Fruit fly (Drosophila melanogaster) whole organism, embryonic: Measurements from ENCODE around the gene stnB.

ENCODE experiments used
- Awh ChIP-seq: fragments of 200-800 bp; sonication (Bioruptor generic); IDR thresholded peaks from 2 replicates; pipeline ENCODE4, ENCODE4 v1.3.6; 2022; ENCODE audit warnings: missing biosample characterization, missing genetic modification characterization
- CG10147 ChIP-seq: fragments of 200-800 bp; sonication (Bioruptor generic); optimal IDR thresholded peaks from 2 replicates; lab custom pipeline; 2019; ENCODE audit warnings: missing biosample characterization, mild to moderate bottlenecking, missing genetic modification characterization, moderate library complexity
- CG10267 ChIP-seq: fragments of 200-800 bp; sonication (Bioruptor generic); optimal IDR thresholded peaks from 2 replicates; lab custom pipeline; 2018; ENCODE audit warnings: missing biosample characterization, mild to moderate bottlenecking, missing genetic modification characterization, moderate library complexity
- CG11093 ChIP-seq: fragments of 200-800 bp; sonication (Bioruptor generic); IDR thresholded peaks from 3 replicates; pipeline ENCODE4 v1.3.6; 2022; ENCODE audit warnings: missing biosample characterization, missing genetic modification characterization
- CG14014 ChIP-seq: fragments of 200-800 bp; sonication (Bioruptor generic); IDR thresholded peaks from 2 replicates; pipeline ENCODE4 v1.3.6; 2022; ENCODE audit warnings: missing biosample characterization, missing genetic modification characterization
- CG15073 ChIP-seq: fragments of 200-800 bp; sonication (Bioruptor generic); optimal IDR thresholded peaks from 2 replicates; lab custom pipeline; 2016; ENCODE audit warnings: missing biosample characterization, missing genetic modification characterization
- CG17361 ChIP-seq: fragments of 200-800 bp; sonication (Bioruptor generic); IDR thresholded peaks from 3 replicates; pipeline ENCODE4 v1.3.6; 2022; ENCODE audit warnings: missing biosample characterization, missing genetic modification characterization
- CG17802 ChIP-seq: fragments of 200-800 bp; sonication (Bioruptor generic); optimal IDR thresholded peaks from 2 replicates; lab custom pipeline; 2018; ENCODE audit warnings: missing biosample characterization, mild to moderate bottlenecking, missing genetic modification characterization, moderate library complexity
- CG2202 ChIP-seq: fragments of 200-800 bp; sonication (Bioruptor generic); optimal IDR thresholded peaks from 2 replicates; lab custom pipeline; 2018; ENCODE audit warnings: missing biosample characterization, mild to moderate bottlenecking, missing genetic modification characterization
- CG2678 ChIP-seq: fragments of 200-800 bp; sonication (Bioruptor generic); optimal IDR thresholded peaks from 3 replicates; lab custom pipeline; 2019; ENCODE audit warnings: missing biosample characterization, mild to moderate bottlenecking, missing genetic modification characterization, moderate library complexity
- CG32532 ChIP-seq: fragments of 200-800 bp; sonication (Bioruptor generic); IDR thresholded peaks from 2 replicates; pipeline ENCODE4 v1.3.6; 2022; ENCODE audit warnings: missing biosample characterization, missing genetic modification characterization
- CG6854 ChIP-seq: fragments of 200-800 bp; sonication (Bioruptor generic); optimal IDR thresholded peaks from 3 replicates; lab custom pipeline; 2017; ENCODE audit warnings: missing biosample characterization, mild to moderate bottlenecking, missing genetic modification characterization
- CG7271 ChIP-seq: fragments of 200-800 bp; sonication (Bioruptor generic); optimal IDR thresholded peaks from 2 replicates; lab custom pipeline; 2018; ENCODE audit warnings: missing biosample characterization, mild to moderate bottlenecking, missing genetic modification characterization, moderate library complexity
- CG9215 ChIP-seq: fragments of 200-800 bp; sonication (Bioruptor generic); IDR thresholded peaks from 2 replicates; pipeline ENCODE4 v1.3.6; 2022; ENCODE audit warnings: missing biosample characterization, missing genetic modification characterization
- CTCF ChIP-seq: fragments of 200-800 bp; sonication (Bioruptor generic); optimal IDR thresholded peaks from 2 replicates; lab custom pipeline; 2017; ENCODE audit warnings: missing biosample characterization, mild to moderate bottlenecking, missing genetic modification characterization, moderate library complexity
- Dll ChIP-seq: fragments of 200-800 bp; sonication (Bioruptor generic); IDR thresholded peaks from 4 replicates; pipeline ENCODE4 v1.3.6; 2022; ENCODE audit warnings: missing biosample characterization, missing genetic modification characterization; ENCODE audit not compliant: partially characterized antibody
- H15 ChIP-seq: fragments of 200-800 bp; sonication (Bioruptor generic); IDR thresholded peaks from 3 replicates; pipeline ENCODE4 v1.3.6; 2022; ENCODE audit warnings: missing biosample characterization, missing genetic modification characterization
- HLH54F ChIP-seq: fragments of 200-800 bp; sonication (Bioruptor generic); optimal IDR thresholded peaks from 3 replicates; lab custom pipeline; 2016; ENCODE audit warnings: missing biosample characterization, missing genetic modification characterization
- HLHmδ ChIP-seq: fragments of 200-800 bp; sonication (Bioruptor generic); optimal IDR thresholded peaks from 2 replicates; lab custom pipeline; 2018; ENCODE audit warnings: missing biosample characterization, mild to moderate bottlenecking, missing genetic modification characterization, moderate library complexity
- NfI ChIP-seq: fragments of 200-800 bp; sonication (Bioruptor generic); optimal IDR thresholded peaks from 3 replicates; lab custom pipeline; 2018; ENCODE audit warnings: missing biosample characterization, mild to moderate bottlenecking, missing genetic modification characterization, moderate library complexity
- Oaz ChIP-seq: fragments of 200-800 bp; sonication (Bioruptor generic); IDR thresholded peaks from 2 replicates; pipeline ENCODE4 v1.3.6; 2022; ENCODE audit warnings: missing biosample characterization, missing genetic modification characterization
- Side ChIP-seq: fragments of 200-800 bp; sonication (Bioruptor generic); optimal IDR thresholded peaks from 2 replicates; lab custom pipeline; 2016; ENCODE audit warnings: missing biosample characterization, missing genetic modification characterization
- Six4 ChIP-seq: fragments of 200-800 bp; sonication (Bioruptor generic); optimal IDR thresholded peaks from 2 replicates; lab custom pipeline; 2016; ENCODE audit warnings: missing biosample characterization, missing genetic modification characterization
- Tbp ChIP-seq: fragments of >200 bp; optimal IDR thresholded peaks from 2 replicates; lab custom pipeline; 2018; ENCODE audit warnings: missing biosample characterization, missing genetic modification characterization
- bbx ChIP-seq: fragments of 200-800 bp; sonication (Bioruptor generic); IDR thresholded peaks from 2 replicates; pipeline ENCODE4 v1.3.6; 2022; ENCODE audit warnings: missing biosample characterization, missing genetic modification characterization; ENCODE audit not compliant: partially characterized antibody
- corto ChIP-seq: fragments of 200-800 bp; sonication (Bioruptor generic); optimal IDR thresholded peaks from 2 replicates; lab custom pipeline; 2016; ENCODE audit warnings: missing biosample characterization, mild to moderate bottlenecking, missing genetic modification characterization, moderate library complexity
- crc ChIP-seq: fragments of 200-800 bp; sonication (Bioruptor generic); optimal IDR thresholded peaks from 2 replicates; lab custom pipeline; 2016; ENCODE audit warnings: missing biosample characterization, missing genetic modification characterization
- esg ChIP-seq: fragments of 200-800 bp; sonication (Bioruptor generic); conservative IDR thresholded peaks from 2 replicates; pipeline ENCODE4 v1.3.6; 2022; ENCODE audit warnings: missing biosample characterization, missing genetic modification characterization
- fd3F ChIP-seq: fragments of 200-800 bp; sonication (Bioruptor generic); optimal IDR thresholded peaks from 2 replicates; lab custom pipeline; 2018; ENCODE audit warnings: missing biosample characterization, mild to moderate bottlenecking, missing genetic modification characterization, moderate library complexity
- gem ChIP-seq: fragments of 200-800 bp; sonication (Bioruptor generic); optimal IDR thresholded peaks from 2 replicates; lab custom pipeline; 2019; ENCODE audit warnings: missing biosample characterization, mild to moderate bottlenecking, missing genetic modification characterization, moderate library complexity
- gro ChIP-seq: fragments of 200-800 bp; sonication (Bioruptor generic); optimal IDR thresholded peaks from 2 replicates; lab custom pipeline; 2016; ENCODE audit warnings: missing biosample characterization, missing genetic modification characterization
- jing ChIP-seq: fragments of 200-800 bp; sonication (Bioruptor generic); optimal IDR thresholded peaks from 2 replicates; lab custom pipeline; 2018; ENCODE audit warnings: missing biosample characterization, mild to moderate bottlenecking, missing genetic modification characterization
- knrl ChIP-seq: fragments of 200-800 bp; sonication (Bioruptor generic); IDR thresholded peaks from 3 replicates; pipeline ENCODE4 v1.3.6; 2022; ENCODE audit warnings: missing biosample characterization, missing genetic modification characterization; ENCODE audit not compliant: partially characterized antibody
- lola ChIP-seq, 3 experiments: fragments of >200 bp in 2 of 3; fragments of 200-800 bp in 1 of 3; sonication (Bioruptor generic) in 1 of 3; optimal IDR thresholded peaks; 2 replicates each; lab custom pipeline; 2017 to 2019; ENCODE audit warnings: missing biosample characterization in 3 of 3, missing genetic modification characterization in 3 of 3, mild to moderate bottlenecking in 1 of 3, moderate library complexity in 1 of 3
- nerfin-2 ChIP-seq: fragments of 200-800 bp; sonication (Bioruptor generic); IDR thresholded peaks from 2 replicates; pipeline ENCODE4 v1.3.6; 2022; ENCODE audit warnings: missing biosample characterization, missing genetic modification characterization; ENCODE audit not compliant: partially characterized antibody
- pan ChIP-seq, 4 experiments: fragments of >200 bp in 3 of 4; fragments of 200-800 bp in 1 of 4; sonication (Bioruptor generic) in 1 of 4; optimal IDR thresholded peaks in 3 of 4; IDR thresholded peaks in 1 of 4; 2 replicates each; pipeline versions ENCODE4 v1.3.6 to Lab custom; 2017 to 2022; ENCODE audit warnings: missing biosample characterization in 2 of 4, missing genetic modification characterization in 2 of 4, mixed read lengths in 1 of 4
- pita ChIP-seq: fragments of 200-800 bp; sonication (Bioruptor generic); optimal IDR thresholded peaks from 2 replicates; lab custom pipeline; 2017; ENCODE audit warnings: missing biosample characterization, mild to moderate bottlenecking, missing genetic modification characterization
- slbo ChIP-seq: fragments of 200-800 bp; sonication (Bioruptor generic); IDR thresholded peaks from 2 replicates; pipeline ENCODE4 v1.3.6; 2022; ENCODE audit warnings: missing biosample characterization, missing genetic modification characterization
- sob ChIP-seq: fragments of 200-800 bp; sonication (Bioruptor generic); IDR thresholded peaks from 2 replicates; pipeline ENCODE4 v1.3.6; 2022; ENCODE audit warnings: missing biosample characterization, missing genetic modification characterization
- sr ChIP-seq: fragments of 200-800 bp; sonication (Bioruptor generic); IDR thresholded peaks from 3 replicates; pipeline ENCODE4 v1.3.6; 2022; ENCODE audit warnings: missing biosample characterization, missing genetic modification characterization
- trh ChIP-seq: fragments of 200-800 bp; sonication (Bioruptor generic); optimal IDR thresholded peaks from 2 replicates; lab custom pipeline; 2016; ENCODE audit warnings: missing biosample characterization, missing genetic modification characterization
- twi ChIP-seq: fragments of 200-800 bp; optimal IDR thresholded peaks from 2 replicates; lab custom pipeline; 2019; ENCODE audit warnings: missing biosample characterization, mild to moderate bottlenecking, missing genetic modification characterization, moderate library complexity

Gene stnB

dm6 chrX:23004598-23005469 is at the start of gene stnB, which contains the start of gene stnA (continued):
- TF ChIP-seq CG32532: no peak
- TF ChIP-seq pita: no peak
- no peak for TF ChIP-seq lola (GFP tag; optimal IDR thresholded peaks at IDR 0.05; lab: Kevin White, UChicago)
- TF ChIP-seq CG17802 (tag; lab: Kevin White, UChicago): no peak
- TF ChIP-seq gro: peak; percentile 27
- TF ChIP-seq CG2202: no peak
- TF ChIP-seq knrl: no peak
- TF ChIP-seq Dll (GFP tag; lab: Robert Waterston, UW): no peak
- no peak for TF ChIP-seq corto (GFP tag; lab: Kevin White, UChicago)
- no peak for TF ChIP-seq CG11093
- no peak for TF ChIP-seq CG7271 (tag; lab: Kevin White, UChicago)
- TF ChIP-seq CG6854 (GFP tag; lab: Kevin White, UChicago): no peak
- peak; percentile 17 for TF ChIP-seq CG10147
- TF ChIP-seq HLH54F (GFP tag; lab: Kevin White, UChicago): peak; percentile 18
- TF ChIP-seq CTCF (GFP tag; lab: Kevin White, UChicago): no peak
- no peak for TF ChIP-seq jing (GFP tag; lab: Kevin White, UChicago)
- no peak for TF ChIP-seq CG15073 (GFP tag; lab: Kevin White, UChicago)
- 0 out of 3 replicates have a peak, but pooled peaks have one; percentile 14 for TF ChIP-seq H15
- TF ChIP-seq bbx (GFP tag; lab: Robert Waterston, UW): no peak
- peak; percentile 3 for TF ChIP-seq CG10267 (tag; lab: Kevin White, UChicago)
- TF ChIP-seq CG17361 (GFP tag; lab: Robert Waterston, UW): 0 out of 3 replicates have a peak, but pooled peaks have one; percentile 34
- TF ChIP-seq Side (GFP tag; lab: Kevin White, UChicago): no peak
- no peak for TF ChIP-seq Six4
- peak; percentile 37; the same call in 1 of the 2 replicates for TF ChIP-seq CG9215
- peak; percentile 31; the same call in 1 of the 2 replicates for TF ChIP-seq esg (GFP tag; lab: Robert Waterston, UW)
- no peak for TF ChIP-seq trh (GFP tag; lab: Kevin White, UChicago)
- TF ChIP-seq slbo (GFP tag; lab: Robert Waterston, UW): 0 out of 2 replicates have a peak, but pooled peaks have one; percentile 24
- no peak for TF ChIP-seq HLHmδ (GFP tag; lab: Kevin White, UChicago)
- no peak for TF ChIP-seq Awh (GFP tag; lab: Robert Waterston, UW)
- TF ChIP-seq Tbp (GFP tag; lab: Kevin White, UChicago): no peak
- TF ChIP-seq pan (optimal IDR thresholded peaks at IDR 0.05; lab: Kevin White, UChicago): no peak
- TF ChIP-seq pan (GFP tag; optimal IDR thresholded peaks at IDR 0.05 in 1 of 2, IDR thresholded peaks at IDR 0.05 in 1 of 2): no peak
- TF ChIP-seq sr: no peak
- 0 out of 2 replicates have a peak, but pooled peaks have one; percentile 43 for TF ChIP-seq CG14014
- TF ChIP-seq sob (GFP tag; lab: Robert Waterston, UW): 0 out of 2 replicates have a peak, but pooled peaks have one; percentile 7
- no peak for TF ChIP-seq fd3F (GFP tag; lab: Kevin White, UChicago)
- no peak for TF ChIP-seq crc (GFP tag; lab: Kevin White, UChicago)
- TF ChIP-seq NfI (GFP tag; lab: Kevin White, UChicago): peak; percentile 28
- peak; percentile 56 for TF ChIP-seq gem
- TF ChIP-seq Oaz (GFP tag; lab: Robert Waterston, UW): no peak
- no peak for TF ChIP-seq nerfin-2 (GFP tag; lab: Robert Waterston, UW)
- TF ChIP-seq CG2678 (tag; lab: Kevin White, UChicago): peak; percentile 61
- TF ChIP-seq twi (tag; lab: Kevin White, UChicago): no peak
